Fruit fly (Drosophila melanogaster) whole organism, embryonic: Measurements from ENCODE around the gene Baldspot.
A peak's percentile ranks its signal among the peaks of the same experiment; 100 is the strongest.

Experiments
- Adf1 ChIP-seq: fragments of 200-800 bp; sonication (Bioruptor generic); IDR thresholded peaks from 2 replicates; pipeline ENCODE4 v1.3.6; 2022; ENCODE audit warnings: missing biosample characterization, missing genetic modification characterization
- B-H1 ChIP-seq: fragments of 200-800 bp; sonication (Bioruptor generic); IDR thresholded peaks from 3 replicates; pipeline ENCODE4 v1.3.6; 2022; ENCODE audit warnings: missing biosample characterization, missing genetic modification characterization
- BEAF-32 ChIP-seq: fragments of 200-800 bp; sonication (Bioruptor generic); optimal IDR thresholded peaks from 3 replicates; lab custom pipeline; 2017; ENCODE audit warnings: missing biosample characterization, missing genetic modification characterization, mild to moderate bottlenecking, moderate library complexity, missing genetic modification reagents
- Bdp1 ChIP-seq: fragments of 200-800 bp; sonication (Bioruptor generic); optimal IDR thresholded peaks from 3 replicates; lab custom pipeline; 2016; ENCODE audit warnings: missing biosample characterization, missing genetic modification characterization
- C15 ChIP-seq: fragments of 200-800 bp; sonication (Bioruptor generic); IDR thresholded peaks from 3 replicates; pipeline ENCODE4 v1.3.6; 2022; ENCODE audit warnings: missing biosample characterization, missing genetic modification characterization
- CG13894 ChIP-seq: fragments of 200-800 bp; sonication (Bioruptor generic); optimal IDR thresholded peaks from 3 replicates; lab custom pipeline; 2018; ENCODE audit warnings: missing biosample characterization, mild to moderate bottlenecking, missing genetic modification characterization, moderate library complexity
- CG14710 ChIP-seq: fragments of 200-800 bp; sonication (Bioruptor generic); optimal IDR thresholded peaks from 3 replicates; lab custom pipeline; 2019; ENCODE audit warnings: missing biosample characterization, mild to moderate bottlenecking, missing genetic modification characterization, moderate library complexity
- CG14860 ChIP-seq: fragments of 200-800 bp; sonication (Bioruptor generic); IDR thresholded peaks from 3 replicates; pipeline ENCODE4 v1.3.6; 2022; ENCODE audit warnings: missing biosample characterization, missing genetic modification characterization; ENCODE audit not compliant: partially characterized antibody
- CG1602 ChIP-seq: fragments of 200-800 bp; sonication (Bioruptor generic); optimal IDR thresholded peaks from 3 replicates; lab custom pipeline; 2016; ENCODE audit warnings: missing biosample characterization, missing genetic modification characterization
- CG17359 ChIP-seq: fragments of 200-800 bp; sonication (Bioruptor generic); optimal IDR thresholded peaks from 3 replicates; lab custom pipeline; 2018; ENCODE audit warnings: missing biosample characterization, mild to moderate bottlenecking, missing genetic modification characterization, moderate library complexity
- CG17385 ChIP-seq: fragments of 200-800 bp; sonication (Bioruptor generic); optimal IDR thresholded peaks from 3 replicates; lab custom pipeline; 2018; ENCODE audit warnings: missing biosample characterization, mild to moderate bottlenecking, missing genetic modification characterization
- CG18619 ChIP-seq: fragments of 200-800 bp; sonication (Bioruptor generic); optimal IDR thresholded peaks from 3 replicates; lab custom pipeline; 2017; ENCODE audit warnings: missing biosample characterization, mild to moderate bottlenecking, missing genetic modification characterization
- CG34376 ChIP-seq: fragments of 200-800 bp; sonication (Bioruptor generic); optimal IDR thresholded peaks from 2 replicates; lab custom pipeline; 2018; ENCODE audit warnings: missing biosample characterization, mild to moderate bottlenecking, missing genetic modification characterization
- CG7963 ChIP-seq: fragments of 200-800 bp; sonication (Bioruptor generic); IDR thresholded peaks from 3 replicates; pipeline ENCODE4 v1.3.6; 2022; ENCODE audit warnings: missing biosample characterization, missing genetic modification characterization; ENCODE audit not compliant: partially characterized antibody
- CG9437 ChIP-seq: fragments of 200-800 bp; sonication (Bioruptor generic); optimal IDR thresholded peaks from 2 replicates; lab custom pipeline; 2018; ENCODE audit warnings: missing biosample characterization, mild to moderate bottlenecking, missing genetic modification characterization
- CG9727 ChIP-seq: fragments of 200-800 bp; sonication (Bioruptor generic); optimal IDR thresholded peaks from 3 replicates; lab custom pipeline; 2017; ENCODE audit warnings: missing biosample characterization, mild to moderate bottlenecking, missing genetic modification characterization
- CG9817 ChIP-seq: fragments of 200-800 bp; sonication (Bioruptor generic); optimal IDR thresholded peaks from 2 replicates; lab custom pipeline; 2018; ENCODE audit warnings: missing biosample characterization, mild to moderate bottlenecking, missing genetic modification characterization, moderate library complexity
- CHES-1-like ChIP-seq: fragments of 200-800 bp; sonication (Bioruptor generic); optimal IDR thresholded peaks from 2 replicates; lab custom pipeline; 2016; ENCODE audit warnings: missing biosample characterization, missing genetic modification characterization
- D ChIP-seq, 2 experiments: fragments of 200-800 bp in 1 of 2; fragments of >200 bp in 1 of 2; sonication (Bioruptor generic) in 1 of 2; optimal IDR thresholded peaks; 2 replicates in 1 of 2; 3 replicates in 1 of 2; lab custom pipeline; 2017; ENCODE audit warnings: mild to moderate bottlenecking in 1 of 2, missing biosample characterization in 1 of 2, missing genetic modification characterization in 1 of 2, missing genetic modification reagents in 1 of 2
- D19A ChIP-seq: fragments of 200-800 bp; optimal IDR thresholded peaks from 3 replicates; lab custom pipeline; 2019; ENCODE audit warnings: missing biosample characterization, mild to moderate bottlenecking, missing genetic modification characterization, moderate library complexity
- D19B ChIP-seq: fragments of 200-800 bp; sonication (Bioruptor generic); optimal IDR thresholded peaks from 2 replicates; lab custom pipeline; 2017; ENCODE audit warnings: missing biosample characterization, mild to moderate bottlenecking, missing genetic modification characterization
- Dref ChIP-seq: fragments of 200-800 bp; sonication (Bioruptor generic); IDR thresholded peaks from 2 replicates; pipeline ENCODE4 v1.3.6; 2022; ENCODE audit warnings: missing biosample characterization, missing genetic modification characterization
- Gug ChIP-seq: fragments of 200-800 bp; sonication (Bioruptor generic); IDR thresholded peaks from 4 replicates; pipeline ENCODE4 v1.3.6; 2022; ENCODE audit warnings: missing biosample characterization, missing genetic modification characterization
- HHEX ChIP-seq: fragments of 200-800 bp; sonication (Bioruptor generic); optimal IDR thresholded peaks from 3 replicates; lab custom pipeline; 2017; ENCODE audit warnings: missing biosample characterization, mild to moderate bottlenecking, missing genetic modification characterization, missing genetic modification reagents
- Lpt ChIP-seq: fragments of >200 bp; optimal IDR thresholded peaks from 2 replicates; lab custom pipeline; 2018; ENCODE audit warnings: missing biosample characterization, missing genetic modification characterization
- Mes4 ChIP-seq: fragments of 200-800 bp; sonication (Bioruptor generic); optimal IDR thresholded peaks from 2 replicates; lab custom pipeline; 2016; ENCODE audit warnings: missing biosample characterization, missing genetic modification characterization
- NK7.1 ChIP-seq: fragments of 200-800 bp; sonication (Bioruptor generic); optimal IDR thresholded peaks from 3 replicates; lab custom pipeline; 2016; ENCODE audit warnings: missing biosample characterization, missing genetic modification characterization
- Neu2 ChIP-seq: fragments of 200-800 bp; sonication (Bioruptor generic); optimal IDR thresholded peaks from 3 replicates; lab custom pipeline; 2016; ENCODE audit warnings: missing biosample characterization, missing genetic modification characterization, borderline replicate concordance
- Opbp ChIP-seq: fragments of 200-800 bp; sonication (Bioruptor generic); IDR thresholded peaks from 3 replicates; pipeline ENCODE4 v1.3.6; 2022; ENCODE audit warnings: missing biosample characterization, missing genetic modification characterization; ENCODE audit not compliant: partially characterized antibody
- Ptx1 ChIP-seq: fragments of 200-800 bp; sonication (Bioruptor generic); IDR thresholded peaks from 2 replicates; pipeline ENCODE4 v1.3.6; 2022; ENCODE audit warnings: missing biosample characterization, missing genetic modification characterization
- Sin3A ChIP-seq: fragments of >200 bp; optimal IDR thresholded peaks from 2 replicates; lab custom pipeline; 2018
- Six4 ChIP-seq: fragments of 200-800 bp; sonication (Bioruptor generic); optimal IDR thresholded peaks from 2 replicates; lab custom pipeline; 2016; ENCODE audit warnings: missing biosample characterization, missing genetic modification characterization
- Spps ChIP-seq: fragments of 200-800 bp; sonication (Bioruptor generic); optimal IDR thresholded peaks from 2 replicates; lab custom pipeline; 2018; ENCODE audit warnings: missing biosample characterization, mild to moderate bottlenecking, missing genetic modification characterization
- az2 ChIP-seq: fragments of 200-800 bp; sonication (Bioruptor generic); optimal IDR thresholded peaks from 3 replicates; lab custom pipeline; 2016; ENCODE audit warnings: missing biosample characterization, missing genetic modification characterization
- bigmax ChIP-seq: fragments of 200-800 bp; sonication (Bioruptor generic); optimal IDR thresholded peaks from 2 replicates; lab custom pipeline; 2018; ENCODE audit warnings: missing biosample characterization, mild to moderate bottlenecking, missing genetic modification characterization
- bsh ChIP-seq, 2 experiments: fragments of 200-800 bp; sonication (Bioruptor generic); optimal IDR thresholded peaks; 2 replicates each; lab custom pipeline; 2017 to 2018; ENCODE audit warnings: mild to moderate bottlenecking in 2 of 2, missing biosample characterization in 2 of 2, missing genetic modification characterization in 2 of 2, moderate library complexity in 1 of 2
- cwo ChIP-seq: fragments of 200-800 bp; sonication (Bioruptor generic); optimal IDR thresholded peaks from 3 replicates; lab custom pipeline; 2017; ENCODE audit warnings: missing biosample characterization, missing genetic modification characterization, mild to moderate bottlenecking, moderate library complexity, missing genetic modification reagents
- da ChIP-seq: fragments of 200-800 bp; sonication (Bioruptor generic); optimal IDR thresholded peaks from 2 replicates; lab custom pipeline; 2016; ENCODE audit warnings: missing biosample characterization, missing genetic modification characterization
- eve ChIP-seq, 2 experiments: fragments of >200 bp; optimal IDR thresholded peaks; 2 replicates each; lab custom pipeline; 2017; ENCODE audit warnings: missing biosample characterization in 2 of 2, missing genetic modification characterization in 2 of 2
- fd64A ChIP-seq: fragments of 200-800 bp; sonication (Bioruptor generic); optimal IDR thresholded peaks from 3 replicates; lab custom pipeline; 2018; ENCODE audit warnings: missing biosample characterization, mild to moderate bottlenecking, missing genetic modification characterization
- fu2 ChIP-seq: fragments of 200-800 bp; sonication (Bioruptor generic); optimal IDR thresholded peaks from 2 replicates; lab custom pipeline; 2016; ENCODE audit warnings: missing biosample characterization, missing genetic modification characterization
- gsb ChIP-seq: fragments of 200-800 bp; sonication (Bioruptor generic); IDR thresholded peaks from 2 replicates; pipeline ENCODE4 v1.3.6; 2022; ENCODE audit warnings: missing biosample characterization, missing genetic modification characterization
- h ChIP-seq: fragments of >200 bp; optimal IDR thresholded peaks from 2 replicates; lab custom pipeline; 2017
- pan ChIP-seq, 4 experiments: fragments of >200 bp in 3 of 4; fragments of 200-800 bp in 1 of 4; sonication (Bioruptor generic) in 1 of 4; optimal IDR thresholded peaks in 3 of 4; IDR thresholded peaks in 1 of 4; 2 replicates each; pipeline versions ENCODE4 v1.3.6 to Lab custom; 2017 to 2022; ENCODE audit warnings: missing biosample characterization in 2 of 4, missing genetic modification characterization in 2 of 4, mixed read lengths in 1 of 4
- pb ChIP-seq: fragments of 200-800 bp; sonication (Bioruptor generic); optimal IDR thresholded peaks from 3 replicates; lab custom pipeline; 2016; ENCODE audit warnings: missing biosample characterization, missing genetic modification characterization
- repo ChIP-seq: fragments of 200-800 bp; sonication (Bioruptor generic); optimal IDR thresholded peaks from 2 replicates; lab custom pipeline; 2016; ENCODE audit warnings: missing biosample characterization, missing genetic modification characterization
- sens ChIP-seq: fragments of 200-800 bp; sonication (Bioruptor generic); peaks from one replicate; lab custom pipeline; 2016; ENCODE audit warnings: missing biosample characterization, missing genetic modification characterization
- slbo ChIP-seq: fragments of 200-800 bp; sonication (Bioruptor generic); IDR thresholded peaks from 2 replicates; pipeline ENCODE4 v1.3.6; 2022; ENCODE audit warnings: missing biosample characterization, missing genetic modification characterization
- tap ChIP-seq: fragments of 200-800 bp; optimal IDR thresholded peaks from 3 replicates; lab custom pipeline; 2019; ENCODE audit warnings: missing biosample characterization, mild to moderate bottlenecking, missing genetic modification characterization, moderate library complexity
- zf30C ChIP-seq: fragments of 200-800 bp; sonication (Bioruptor generic); optimal IDR thresholded peaks from 3 replicates; lab custom pipeline; 2018; ENCODE audit warnings: missing biosample characterization, mild to moderate bottlenecking, missing genetic modification characterization
- zfh2 ChIP-seq: fragments of 200-800 bp; sonication (Bioruptor generic); optimal IDR thresholded peaks from 2 replicates; lab custom pipeline; 2016; ENCODE audit warnings: missing biosample characterization, missing genetic modification characterization

The Baldspot gene

DNA sequence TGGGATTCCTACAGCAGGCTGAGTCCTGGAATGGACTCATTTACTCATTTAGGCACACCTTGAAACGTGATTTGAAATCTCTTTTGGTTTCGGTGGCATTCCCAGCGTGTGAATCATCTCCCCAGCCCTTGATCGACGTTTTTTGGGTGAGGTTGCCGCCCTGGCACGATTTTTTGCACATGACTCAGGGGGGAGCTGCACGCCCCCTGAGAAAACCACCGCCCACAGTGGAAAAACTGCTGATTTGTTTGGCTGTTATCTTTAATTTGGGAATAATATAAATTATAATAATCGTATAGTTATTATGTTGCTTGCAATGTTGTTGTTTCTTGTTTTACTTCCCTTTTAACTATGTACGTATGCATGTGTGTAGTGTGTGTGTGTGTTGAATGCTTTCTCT lies 48.4 kb downstream of the Baldspot start (continued):
- TF ChIP-seq cwo, result peak; percentile 25
- no peak for TF ChIP-seq Mes4 (GFP tag; lab: Kevin White, UChicago)
- TF ChIP-seq eve (GFP tag; optimal IDR thresholded peaks at IDR 0.05; lab: Kevin White, UChicago), result no peak
- peak; percentile 35; the same call in 1 of the 2 replicates for TF ChIP-seq Dref (GFP tag; lab: Robert Waterston, UW)
- peak; percentile 27 for TF ChIP-seq zfh2 (GFP tag; lab: Kevin White, UChicago)
- TF ChIP-seq tap, result no peak
- no peak for TF ChIP-seq Sin3A (lab: Kevin White, UChicago)
- TF ChIP-seq sens, result no peak
- TF ChIP-seq repo (GFP tag; lab: Kevin White, UChicago), result no peak
- no peak for TF ChIP-seq CG13894 (tag; lab: Kevin White, UChicago)
- no peak for TF ChIP-seq zf30C (GFP tag; lab: Kevin White, UChicago)
- no peak for TF ChIP-seq D (optimal IDR thresholded peaks at IDR 0.05; lab: Kevin White, UChicago)
- no peak for TF ChIP-seq D (GFP tag; optimal IDR thresholded peaks at IDR 0.05; lab: Kevin White, UChicago)
- TF ChIP-seq pb (GFP tag; lab: Kevin White, UChicago), result no peak
- TF ChIP-seq BEAF-32 (GFP tag; lab: Kevin White, UChicago), result no peak
- no peak for TF ChIP-seq Lpt (GFP tag; lab: Kevin White, UChicago)
- TF ChIP-seq CG9437 (GFP tag; lab: Kevin White, UChicago), result no peak
- no peak for TF ChIP-seq fu2
- no peak for TF ChIP-seq Spps (tag; lab: Kevin White, UChicago)
- TF ChIP-seq Ptx1, result no peak
- TF ChIP-seq Six4, result no peak
- TF ChIP-seq Bdp1, result no peak
- TF ChIP-seq CG14710 (tag; lab: Kevin White, UChicago), result no peak
- no peak for TF ChIP-seq Opbp (GFP tag; lab: Robert Waterston, UW)
- no peak for TF ChIP-seq gsb (GFP tag; lab: Robert Waterston, UW)
- no peak for TF ChIP-seq CG9817
- TF ChIP-seq CG14860 (GFP tag; lab: Robert Waterston, UW), result no peak
- no peak for TF ChIP-seq B-H1 (GFP tag; lab: Robert Waterston, UW)
- no peak for TF ChIP-seq fd64A
- TF ChIP-seq HHEX (GFP tag; lab: Kevin White, UChicago), result no peak
- TF ChIP-seq da, result no peak
- TF ChIP-seq CG9727 (GFP tag; lab: Kevin White, UChicago), result no peak
- peak; percentile 8 for TF ChIP-seq CG17385 (GFP tag; lab: Kevin White, UChicago)
- TF ChIP-seq CG1602 (GFP tag; lab: Kevin White, UChicago), result no peak
- no peak for TF ChIP-seq D19B (GFP tag; lab: Kevin White, UChicago)
- TF ChIP-seq bsh (GFP tag; optimal IDR thresholded peaks at IDR 0.05; lab: Kevin White, UChicago), result no peak
- peak; percentile 41; the same call in 1 of the 4 replicates for TF ChIP-seq Gug
- no peak for TF ChIP-seq Neu2 (GFP tag; lab: Kevin White, UChicago)
- TF ChIP-seq CG18619, result peak; percentile 1
- TF ChIP-seq NK7.1, result no peak
- TF ChIP-seq h, result no peak
- no peak for TF ChIP-seq CHES-1-like (GFP tag; lab: Kevin White, UChicago)
- no peak for TF ChIP-seq az2 (GFP tag; lab: Kevin White, UChicago)
- TF ChIP-seq bigmax, result no peak
- no peak for TF ChIP-seq pan (optimal IDR thresholded peaks at IDR 0.05; lab: Kevin White, UChicago)
- peak in 1 of 2 experiments; percentile 27 for TF ChIP-seq pan (GFP tag; optimal IDR thresholded peaks at IDR 0.05 in 1 of 2, IDR thresholded peaks at IDR 0.05 in 1 of 2)
- peak; percentile 49 for TF ChIP-seq slbo (GFP tag; lab: Robert Waterston, UW)
- no peak for TF ChIP-seq CG7963 (GFP tag; lab: Robert Waterston, UW)
- no peak for TF ChIP-seq D19A (tag; lab: Kevin White, UChicago)
- no peak for TF ChIP-seq Adf1 (GFP tag; lab: Robert Waterston, UW)
- TF ChIP-seq CG17359 (tag; lab: Kevin White, UChicago), result no peak
- peak; percentile 27 for TF ChIP-seq CG34376 (GFP tag; lab: Kevin White, UChicago)
- no peak for TF ChIP-seq C15 (GFP tag; lab: Robert Waterston, UW)
